Worm (Caenorhabditis elegans): ENCODE results near the gene tsp-6.

- TF ChIP-seq ceh-28 (tag; optimal IDR thresholded peaks at IDR 0.05) = no peak
- no peak for TF ChIP-seq egl-27 (tag; optimal IDR thresholded peaks at IDR 0.05)
- no peak for TF ChIP-seq nhr-23 (tag; optimal IDR thresholded peaks at IDR 0.05)
- no peak for TF ChIP-seq hmg-11 (tag; optimal IDR thresholded peaks at IDR 0.05)
Measured at ce11 chrX:2819747-2820146, 501 bp upstream of the tsp-6 start.
